Fruit fly (Drosophila melanogaster) whole organism, embryonic: Measurements from ENCODE around the gene Sidpn.

ENCODE experiments used
- Awh ChIP-seq: fragments of 200-800 bp; sonication (Bioruptor generic); IDR thresholded peaks from 2 replicates; pipeline ENCODE4, ENCODE4 v1.3.6; 2022; ENCODE audit warnings: missing biosample characterization, missing genetic modification characterization
- CG10267 ChIP-seq: fragments of 200-800 bp; sonication (Bioruptor generic); optimal IDR thresholded peaks from 2 replicates; lab custom pipeline; 2018; ENCODE audit warnings: missing biosample characterization, mild to moderate bottlenecking, missing genetic modification characterization, moderate library complexity
- CG10462 ChIP-seq: fragments of 200-800 bp; sonication (Bioruptor generic); optimal IDR thresholded peaks from 2 replicates; lab custom pipeline; 2016; ENCODE audit warnings: missing biosample characterization, missing genetic modification characterization
- CG13894 ChIP-seq: fragments of 200-800 bp; sonication (Bioruptor generic); optimal IDR thresholded peaks from 3 replicates; lab custom pipeline; 2018; ENCODE audit warnings: missing biosample characterization, mild to moderate bottlenecking, missing genetic modification characterization, moderate library complexity
- CG15073 ChIP-seq: fragments of 200-800 bp; sonication (Bioruptor generic); optimal IDR thresholded peaks from 2 replicates; lab custom pipeline; 2016; ENCODE audit warnings: missing biosample characterization, missing genetic modification characterization
- CG15479 ChIP-seq: fragments of 200-800 bp; sonication (Bioruptor generic); optimal IDR thresholded peaks from 3 replicates; lab custom pipeline; 2019; ENCODE audit warnings: missing biosample characterization, mild to moderate bottlenecking, missing genetic modification characterization, moderate library complexity
- CG15696 ChIP-seq: fragments of 200-800 bp; sonication (Bioruptor generic); optimal IDR thresholded peaks from 2 replicates; lab custom pipeline; 2019; ENCODE audit warnings: missing biosample characterization, mild to moderate bottlenecking, missing genetic modification characterization, moderate library complexity
- CG1647 ChIP-seq: fragments of 200-800 bp; sonication (Bioruptor generic); optimal IDR thresholded peaks from 3 replicates; lab custom pipeline; 2016; ENCODE audit warnings: missing biosample characterization, missing genetic modification characterization
- CG17912 ChIP-seq: fragments of 200-800 bp; sonication (Bioruptor generic); optimal IDR thresholded peaks from 2 replicates; lab custom pipeline; 2018; ENCODE audit warnings: missing biosample characterization, mild to moderate bottlenecking, missing genetic modification characterization
- CG1832 ChIP-seq: fragments of 200-800 bp; sonication (Bioruptor generic); optimal IDR thresholded peaks from 2 replicates; lab custom pipeline; 2017; ENCODE audit warnings: missing biosample characterization, mild to moderate bottlenecking, missing genetic modification characterization, inconsistent platforms
- CG2116 ChIP-seq: fragments of 200-800 bp; sonication (Bioruptor generic); optimal IDR thresholded peaks from 3 replicates; lab custom pipeline; 2018; ENCODE audit warnings: missing biosample characterization, mild to moderate bottlenecking, missing genetic modification characterization
- CG3163 ChIP-seq: fragments of 200-800 bp; sonication (Bioruptor generic); optimal IDR thresholded peaks from 3 replicates; lab custom pipeline; 2016; ENCODE audit warnings: missing biosample characterization, missing genetic modification characterization
- CG32767 ChIP-seq: fragments of 200-800 bp; sonication (Bioruptor generic); IDR thresholded peaks from 2 replicates; pipeline ENCODE4 v1.3.6; 2022; ENCODE audit warnings: missing biosample characterization, missing genetic modification characterization
- CG32772 ChIP-seq: fragments of 200-800 bp; sonication (Bioruptor generic); IDR thresholded peaks from 2 replicates; pipeline ENCODE4 v1.3.6; 2022; ENCODE audit warnings: missing biosample characterization, missing genetic modification characterization
- CG3407 ChIP-seq: fragments of 200-800 bp; sonication (Bioruptor generic); optimal IDR thresholded peaks from 2 replicates; lab custom pipeline; 2018; ENCODE audit warnings: missing biosample characterization, mild to moderate bottlenecking, missing genetic modification characterization
- CG34376 ChIP-seq: fragments of 200-800 bp; sonication (Bioruptor generic); optimal IDR thresholded peaks from 2 replicates; lab custom pipeline; 2018; ENCODE audit warnings: missing biosample characterization, mild to moderate bottlenecking, missing genetic modification characterization
- CG4328 ChIP-seq: fragments of 200-800 bp; sonication (Bioruptor generic); optimal IDR thresholded peaks from 3 replicates; lab custom pipeline; 2017; ENCODE audit warnings: missing biosample characterization, missing genetic modification reagents, missing genetic modification characterization
- CG6254 ChIP-seq: fragments of 200-800 bp; sonication (Bioruptor generic); optimal IDR thresholded peaks from 3 replicates; lab custom pipeline; 2017; ENCODE audit warnings: mild to moderate bottlenecking, missing biosample characterization, missing genetic modification reagents, missing genetic modification characterization
- CG7839 ChIP-seq: fragments of 200-800 bp; sonication (Bioruptor generic); optimal IDR thresholded peaks from 3 replicates; lab custom pipeline; 2018; ENCODE audit warnings: missing biosample characterization, mild to moderate bottlenecking, missing genetic modification characterization, moderate library complexity
- Dbx ChIP-seq: fragments of 200-800 bp; sonication (Bioruptor generic); IDR thresholded peaks from 3 replicates; pipeline ENCODE4 v1.3.6; 2022; ENCODE audit warnings: missing biosample characterization, missing genetic modification characterization
- Dref ChIP-seq: fragments of 200-800 bp; sonication (Bioruptor generic); IDR thresholded peaks from 2 replicates; pipeline ENCODE4 v1.3.6; 2022; ENCODE audit warnings: missing biosample characterization, missing genetic modification characterization
- H15 ChIP-seq: fragments of 200-800 bp; sonication (Bioruptor generic); IDR thresholded peaks from 3 replicates; pipeline ENCODE4 v1.3.6; 2022; ENCODE audit warnings: missing biosample characterization, missing genetic modification characterization
- Hmx ChIP-seq: fragments of 200-800 bp; sonication (Bioruptor generic); optimal IDR thresholded peaks from 2 replicates; lab custom pipeline; 2016; ENCODE audit warnings: missing biosample characterization, missing genetic modification characterization
- Lhr ChIP-seq: fragments of 200-800 bp; sonication (Bioruptor generic); optimal IDR thresholded peaks from 3 replicates; lab custom pipeline; 2017; ENCODE audit warnings: mild to moderate bottlenecking, missing biosample characterization, missing genetic modification reagents, missing genetic modification characterization
- Oli ChIP-seq: fragments of 200-800 bp; sonication (Bioruptor generic); optimal IDR thresholded peaks from 2 replicates; lab custom pipeline; 2018; ENCODE audit warnings: missing biosample characterization, mild to moderate bottlenecking, missing genetic modification characterization, moderate library complexity
- Usf ChIP-seq: fragments of 200-800 bp; sonication (Bioruptor generic); optimal IDR thresholded peaks from 2 replicates; lab custom pipeline; 2017; ENCODE audit warnings: missing genotype, missing biosample characterization, missing genetic modification characterization
- bcd ChIP-seq: fragments of 200-800 bp; sonication (Bioruptor generic); optimal IDR thresholded peaks from 2 replicates; lab custom pipeline; 2017; ENCODE audit warnings: missing biosample characterization, mild to moderate bottlenecking, missing genetic modification characterization
- exex ChIP-seq: fragments of 200-800 bp; sonication (Bioruptor generic); optimal IDR thresholded peaks from 4 replicates; lab custom pipeline; 2018; ENCODE audit warnings: missing biosample characterization, mild to moderate bottlenecking, missing genetic modification characterization, moderate library complexity
- fd96Cb ChIP-seq: fragments of 200-800 bp; sonication (Bioruptor generic); optimal IDR thresholded peaks from 2 replicates; lab custom pipeline; 2018; ENCODE audit warnings: missing biosample characterization, mild to moderate bottlenecking, missing genetic modification characterization, moderate library complexity
- gfzf ChIP-seq: fragments of 200-800 bp; sonication (Bioruptor generic); optimal IDR thresholded peaks from 2 replicates; lab custom pipeline; 2016; ENCODE audit warnings: missing biosample characterization, mild to moderate bottlenecking, missing genetic modification characterization, moderate library complexity
- hkb ChIP-seq, 2 experiments: fragments of 200-800 bp in 1 of 2; fragments of >200 bp in 1 of 2; sonication (Bioruptor generic) in 1 of 2; IDR thresholded peaks in 1 of 2; optimal IDR thresholded peaks in 1 of 2; 2 replicates each; pipeline versions ENCODE4 v1.3.6 to Lab custom; 2017 to 2022; ENCODE audit warnings: missing biosample characterization in 1 of 2, missing genetic modification characterization in 1 of 2
- insv ChIP-seq, 2 experiments: fragments of 200-800 bp; sonication (Bioruptor generic); optimal IDR thresholded peaks; 3 replicates each; lab custom pipeline; 2016 to 2018; ENCODE audit warnings: missing biosample characterization in 2 of 2, missing genetic modification characterization in 2 of 2
- jing ChIP-seq: fragments of 200-800 bp; sonication (Bioruptor generic); optimal IDR thresholded peaks from 2 replicates; lab custom pipeline; 2018; ENCODE audit warnings: missing biosample characterization, mild to moderate bottlenecking, missing genetic modification characterization
- kni ChIP-seq: fragments of 200-800 bp; sonication (Bioruptor generic); optimal IDR thresholded peaks from 3 replicates; lab custom pipeline; 2017; ENCODE audit warnings: mild to moderate bottlenecking, missing biosample characterization, missing genetic modification reagents, missing genetic modification characterization
- lab ChIP-seq: fragments of 200-800 bp; sonication (Bioruptor generic); optimal IDR thresholded peaks from 3 replicates; lab custom pipeline; 2017; ENCODE audit warnings: missing biosample characterization, missing genetic modification characterization, mild to moderate bottlenecking, moderate library complexity, missing genetic modification reagents
- luna ChIP-seq: fragments of 200-800 bp; sonication (Bioruptor generic); optimal IDR thresholded peaks from 2 replicates; lab custom pipeline; 2016; ENCODE audit warnings: missing biosample characterization, missing genetic modification characterization
- nau ChIP-seq: fragments of 200-800 bp; sonication (Bioruptor generic); optimal IDR thresholded peaks from 3 replicates; lab custom pipeline; 2017; ENCODE audit warnings: missing biosample characterization, mild to moderate bottlenecking, missing genetic modification characterization, missing genetic modification reagents
- nerfin-1 ChIP-seq: fragments of 200-800 bp; sonication (Bioruptor generic); optimal IDR thresholded peaks from 3 replicates; lab custom pipeline; 2019; ENCODE audit warnings: missing biosample characterization, mild to moderate bottlenecking, missing genetic modification characterization, moderate library complexity
- odd ChIP-seq: fragments of 200-800 bp; sonication (Bioruptor generic); optimal IDR thresholded peaks from 2 replicates; lab custom pipeline; 2017; ENCODE audit warnings: missing biosample characterization, mild to moderate bottlenecking, missing genetic modification characterization
- otp ChIP-seq: fragments of 200-800 bp; sonication (Bioruptor generic); IDR thresholded peaks from 3 replicates; pipeline ENCODE4, ENCODE4 v1.3.6; 2022; ENCODE audit warnings: missing biosample characterization, missing genetic modification characterization
- peb ChIP-seq: fragments of 200-800 bp; sonication (Bioruptor generic); IDR thresholded peaks from 2 replicates; pipeline ENCODE4 v1.3.6; 2022; ENCODE audit warnings: missing biosample characterization, missing genetic modification characterization
- phol ChIP-seq: fragments of 200-800 bp; sonication (Bioruptor generic); optimal IDR thresholded peaks from 3 replicates; lab custom pipeline; 2018; ENCODE audit warnings: missing biosample characterization, mild to moderate bottlenecking, missing genetic modification characterization, moderate library complexity
- pnt ChIP-seq: fragments of 200-800 bp; sonication (Bioruptor generic); optimal IDR thresholded peaks from 3 replicates; lab custom pipeline; 2016; ENCODE audit warnings: missing biosample characterization, missing genetic modification characterization
- pros ChIP-seq: fragments of 200-800 bp; sonication (Bioruptor generic); optimal IDR thresholded peaks from 3 replicates; lab custom pipeline; 2019; ENCODE audit warnings: missing biosample characterization, mild to moderate bottlenecking, missing genetic modification characterization, moderate library complexity
- ro ChIP-seq: fragments of 200-800 bp; sonication (Bioruptor generic); IDR thresholded peaks from 2 replicates; pipeline ENCODE4 v1.3.6; 2022; ENCODE audit warnings: missing biosample characterization, missing genetic modification characterization
- sna ChIP-seq: fragments of 200-800 bp; sonication (Bioruptor generic); IDR thresholded peaks from 2 replicates; pipeline ENCODE4 v1.3.6; 2022; ENCODE audit warnings: missing biosample characterization, missing genetic modification characterization; ENCODE audit not compliant: partially characterized antibody
- sug ChIP-seq: fragments of 200-800 bp; optimal IDR thresholded peaks from 2 replicates; lab custom pipeline; 2019; ENCODE audit warnings: missing biosample characterization, mild to moderate bottlenecking, missing genetic modification characterization, moderate library complexity
- ttk ChIP-seq: fragments of 200-800 bp; sonication (Bioruptor generic); IDR thresholded peaks from 2 replicates; pipeline ENCODE4 v2.1.2; 2022; ENCODE audit warnings: missing biosample characterization, missing genetic modification characterization
- yki ChIP-seq: fragments of >200 bp; optimal IDR thresholded peaks from 3 replicates; lab custom pipeline; 2018
- z ChIP-seq: fragments of 200-800 bp; sonication (Bioruptor generic); IDR thresholded peaks from 3 replicates; pipeline ENCODE4 v1.3.6; 2022; ENCODE audit warnings: missing biosample characterization, missing genetic modification characterization

Sidpn gene

DNA sequence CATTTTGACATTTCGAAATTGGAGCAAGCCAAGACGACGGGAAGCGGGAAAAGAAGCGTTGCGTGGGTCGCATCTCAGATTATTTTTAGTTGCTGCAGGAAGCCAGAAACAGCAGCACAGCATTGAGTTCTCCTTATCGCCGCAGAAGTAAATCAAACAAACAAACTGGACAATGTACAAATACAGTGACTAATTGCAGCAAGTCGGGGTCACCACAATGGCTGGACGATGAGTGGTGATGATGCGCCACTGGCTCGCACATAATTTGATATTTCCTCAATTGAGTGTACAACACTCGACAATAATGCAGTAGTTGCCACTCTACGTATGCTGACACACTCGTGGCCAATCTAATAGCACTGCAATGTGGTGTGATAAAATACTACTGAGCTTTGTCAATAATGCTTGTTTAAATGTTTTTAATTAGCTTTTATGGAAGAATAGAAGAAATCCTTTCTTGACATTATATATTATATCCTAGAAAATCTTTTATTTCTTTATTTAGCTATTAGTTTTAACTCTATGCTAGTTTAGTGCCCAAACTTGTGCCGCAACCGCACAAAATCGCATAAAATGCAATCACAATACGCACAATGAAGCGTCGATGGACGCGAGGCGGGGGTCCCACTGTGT is 45.4 kb upstream of the Sidpn start (continued):
- TF ChIP-seq CG6254 (GFP tag; lab: Kevin White, UChicago) (no peak), CG7839 (tag; lab: Kevin White, UChicago) (peak; percentile 40), Oli (peak; percentile 39), CG32767 (GFP tag; lab: Robert Waterston, UW) (0 out of 2 replicates have a peak, but pooled peaks have one; percentile 9), sna (GFP tag; lab: Robert Waterston, UW) (no peak), fd96Cb (peak; percentile 48), jing (GFP tag; lab: Kevin White, UChicago) (no peak), CG15696 (tag; lab: Kevin White, UChicago) (peak; percentile 1), Dbx (GFP tag; lab: Robert Waterston, UW) (no peak), z (GFP tag; lab: Robert Waterston, UW) (peak; percentile 33; the same call in 1 of the 3 replicates), CG15073 (GFP tag; lab: Kevin White, UChicago) (no peak), CG13894 (no peak), CG34376 (GFP tag; lab: Kevin White, UChicago) (no peak), CG17912 (GFP tag; lab: Kevin White, UChicago) (no peak), CG15479 (no peak), hkb (optimal IDR thresholded peaks at IDR 0.05; lab: Kevin White, UChicago) (no peak), hkb (GFP tag; IDR thresholded peaks at IDR 0.05; lab: Robert Waterston, UW) (no peak), kni (GFP tag; lab: Kevin White, UChicago) (no peak), CG3407 (no peak), Awh (GFP tag; lab: Robert Waterston, UW) (no peak), CG3163 (GFP tag; lab: Kevin White, UChicago) (no peak), otp (GFP tag; lab: Robert Waterston, UW) (no peak), CG10462 (GFP tag; lab: Kevin White, UChicago) (no peak), pros (GFP tag; lab: Kevin White, UChicago) (peak; percentile 23), phol (tag; lab: Kevin White, UChicago) (peak; percentile 56), ro (GFP tag; lab: Robert Waterston, UW) (no peak), nau (GFP tag; lab: Kevin White, UChicago) (no peak), yki (lab: Kevin White, UChicago) (no peak), CG4328 (GFP tag; lab: Kevin White, UChicago) (no peak), H15 (GFP tag; lab: Robert Waterston, UW) (no peak), sug (no peak), CG2116 (GFP tag; lab: Kevin White, UChicago) (no peak), Lhr (GFP tag; lab: Kevin White, UChicago) (no peak), Hmx (no peak), CG1832 (GFP tag; lab: Kevin White, UChicago) (no peak), exex (tag; lab: Kevin White, UChicago) (no peak), pnt (GFP tag; lab: Kevin White, UChicago) (no peak), odd (GFP tag; lab: Kevin White, UChicago) (no peak), insv (GFP tag; optimal IDR thresholded peaks at IDR 0.05; lab: Kevin White, UChicago) (no peak), CG10267 (peak; percentile 22), CG1647 (no peak), luna (GFP tag; lab: Kevin White, UChicago) (no peak), nerfin-1 (no peak), peb (GFP tag; lab: Robert Waterston, UW) (no peak), lab (GFP tag; lab: Kevin White, UChicago) (no peak), bcd (GFP tag; lab: Kevin White, UChicago) (peak; percentile 7), Dref (no peak), Usf (no peak), gfzf (GFP tag; lab: Kevin White, UChicago) (no peak), CG32772 (GFP tag; lab: Robert Waterston, UW) (no peak), ttk (GFP tag; lab: Robert Waterston, UW) (no peak)
